Worm (Caenorhabditis elegans) whole organism, L2 larva: ENCODE results near the gene R08C7.1.
A peak's percentile ranks its signal among the peaks of the same experiment; 100 is the strongest.

Experiments used
- C34F6.9 ChIP-seq: fragments of 150-350 bp; optimal IDR thresholded peaks from 2 replicates; lab custom pipeline; 2014; ENCODE audit warnings: missing biosample characterization, missing genetic modification characterization
- ZK546.5 ChIP-seq: sonication (generic microtip); optimal IDR thresholded peaks from 2 replicates; lab custom pipeline; 2017; ENCODE audit warnings: missing biosample characterization, missing genetic modification characterization
- alr-1 ChIP-seq: fragments of 150-350 bp; optimal IDR thresholded peaks from 2 replicates; lab custom pipeline; 2014; ENCODE audit warnings: missing biosample characterization, missing genetic modification characterization
- aly-2 ChIP-seq: fragments of 150-350 bp; optimal IDR thresholded peaks from 2 replicates; lab custom pipeline; 2014; ENCODE audit warnings: missing biosample characterization, missing genetic modification characterization
- ama-1 ChIP-seq: fragments of 150-350 bp; optimal IDR thresholded peaks from 2 replicates; lab custom pipeline; 2018; ENCODE audit warnings: inconsistent platforms
- blmp-1 ChIP-seq: sonication (generic microtip); optimal IDR thresholded peaks from 2 replicates; lab custom pipeline; 2017; ENCODE audit warnings: missing genetic modification characterization, mild to moderate bottlenecking, missing compliant biosample characterization, antibody characterized with exemption, moderate library complexity; ENCODE audit not compliant: insufficient read depth
- ceh-16 ChIP-seq: fragments of 150-350 bp; optimal IDR thresholded peaks from 2 replicates; lab custom pipeline; 2014; ENCODE audit warnings: missing biosample characterization, missing genetic modification characterization
- ceh-82 ChIP-seq: fragments of 150-350 bp; optimal IDR thresholded peaks from 2 replicates; lab custom pipeline; 2014; ENCODE audit warnings: missing biosample characterization, missing genetic modification characterization
- egl-27 ChIP-seq: sonication (generic microtip); optimal IDR thresholded peaks from 3 replicates; lab custom pipeline; 2017; ENCODE audit warnings: missing biosample characterization, missing genetic modification reagents, missing genetic modification characterization
- fos-1 ChIP-seq: fragments of 150-350 bp; optimal IDR thresholded peaks from 2 replicates; lab custom pipeline; 2014; ENCODE audit warnings: missing biosample characterization, missing genetic modification characterization
- lin-39 ChIP-seq: fragments of 150-350 bp; optimal IDR thresholded peaks from 2 replicates; lab custom pipeline; 2014; ENCODE audit warnings: missing biosample characterization, missing genetic modification reagents, missing genetic modification characterization
- lsy-2 ChIP-seq, 2 experiments: fragments of 150-350 bp in 1 of 2; sonication (generic microtip) in 1 of 2; optimal IDR thresholded peaks; 2 replicates each; lab custom pipeline; 2014 to 2017; ENCODE audit warnings: missing biosample characterization in 2 of 2, missing genetic modification characterization in 2 of 2
- mab-5 ChIP-seq: fragments of 150-350 bp; optimal IDR thresholded peaks from 2 replicates; lab custom pipeline; 2014; ENCODE audit warnings: missing biosample characterization, missing genetic modification characterization
- mbf-1 ChIP-seq: sonication (generic microtip); optimal IDR thresholded peaks from 2 replicates; lab custom pipeline; 2017; ENCODE audit warnings: missing biosample characterization, missing genetic modification characterization
- mdl-1 ChIP-seq, 2 experiments: fragments of 150-350 bp in 1 of 2; sonication (generic microtip) in 1 of 2; optimal IDR thresholded peaks; 2 replicates each; lab custom pipeline; 2017; ENCODE audit warnings: missing biosample characterization in 2 of 2, missing genetic modification characterization in 2 of 2
- nhr-10 ChIP-seq: sonication (generic microtip); optimal IDR thresholded peaks from 2 replicates; lab custom pipeline; 2017; ENCODE audit warnings: missing biosample characterization, missing genetic modification characterization
- nhr-129 ChIP-seq: fragments of 150-350 bp; optimal IDR thresholded peaks from 2 replicates; lab custom pipeline; 2014; ENCODE audit warnings: missing biosample characterization, missing genetic modification characterization
- nhr-21 ChIP-seq: fragments of 150-350 bp; optimal IDR thresholded peaks from 2 replicates; lab custom pipeline; 2014; ENCODE audit warnings: missing biosample characterization, missing genetic modification characterization
- nhr-237 ChIP-seq: fragments of 150-350 bp; optimal IDR thresholded peaks from 2 replicates; lab custom pipeline; 2014; ENCODE audit warnings: missing biosample characterization, missing genetic modification characterization
- nhr-25 ChIP-seq: fragments of 150-350 bp; sonication (generic microtip); optimal IDR thresholded peaks from 3 replicates; lab custom pipeline; 2014; ENCODE audit warnings: missing biosample characterization, missing genetic modification characterization
- nhr-6 ChIP-seq: fragments of 150-350 bp; optimal IDR thresholded peaks from 2 replicates; lab custom pipeline; 2014; ENCODE audit warnings: missing biosample characterization, missing genetic modification characterization
- nhr-77 ChIP-seq: fragments of 150-350 bp; optimal IDR thresholded peaks from 2 replicates; lab custom pipeline; 2014; ENCODE audit warnings: missing biosample characterization, missing genetic modification characterization
- peb-1 ChIP-seq: fragments of 150-350 bp; optimal IDR thresholded peaks from 2 replicates; lab custom pipeline; 2014; ENCODE audit warnings: missing biosample characterization, missing genetic modification characterization
- sem-4 ChIP-seq: fragments of 150-350 bp; optimal IDR thresholded peaks from 2 replicates; lab custom pipeline; 2014; ENCODE audit warnings: missing biosample characterization, missing genetic modification reagents, missing genetic modification characterization
- sma-3 ChIP-seq: sonication (generic microtip); optimal IDR thresholded peaks from 2 replicates; lab custom pipeline; 2016; ENCODE audit warnings: missing genetic modification reagents, missing genetic modification characterization, missing compliant biosample characterization
- sma-9 ChIP-seq, 2 experiments: fragments of 150-350 bp in 1 of 2; sonication (generic microtip) in 1 of 2; optimal IDR thresholded peaks; 2 replicates each; lab custom pipeline; 2014 to 2016; ENCODE audit warnings: missing genetic modification characterization in 2 of 2, mild to moderate bottlenecking in 1 of 2, missing biosample characterization in 1 of 2, missing compliant biosample characterization in 1 of 2, missing genetic modification reagents in 1 of 2, moderate library complexity in 1 of 2
- snpc-4 ChIP-seq: fragments of 150-350 bp; optimal IDR thresholded peaks from 2 replicates; lab custom pipeline; 2014; ENCODE audit warnings: missing biosample characterization, missing genetic modification characterization
- unc-39 ChIP-seq: fragments of 150-350 bp; optimal IDR thresholded peaks from 2 replicates; lab custom pipeline; 2014; ENCODE audit warnings: missing biosample characterization, missing genetic modification characterization
- unc-55 ChIP-seq: fragments of 150-350 bp; sonication (generic microtip); optimal IDR thresholded peaks from 3 replicates; lab custom pipeline; 2014; ENCODE audit warnings: missing biosample characterization, missing genetic modification reagents, missing genetic modification characterization
- unc-62 ChIP-seq: fragments of 150-350 bp; optimal IDR thresholded peaks from 2 replicates; lab custom pipeline; 2014; ENCODE audit warnings: missing biosample characterization, missing genetic modification reagents, missing genetic modification characterization
- zag-1 ChIP-seq: fragments of 150-350 bp; optimal IDR thresholded peaks from 2 replicates; lab custom pipeline; 2014; ENCODE audit warnings: missing biosample characterization, missing genetic modification characterization
- ztf-1 ChIP-seq: fragments of 200-800 bp; sonication (Bioruptor generic); conservative IDR thresholded peaks from 2 replicates; pipeline ENCODE4 v1.3.6; 2022; ENCODE audit warnings: missing genetic modification characterization, missing compliant biosample characterization
- ztf-11 ChIP-seq: sonication (generic microtip); optimal IDR thresholded peaks from 2 replicates; lab custom pipeline; 2017; ENCODE audit warnings: missing biosample characterization, missing genetic modification characterization
- ztf-4 ChIP-seq: fragments of 150-350 bp; optimal IDR thresholded peaks from 2 replicates; lab custom pipeline; 2014; ENCODE audit warnings: missing biosample characterization, missing genetic modification characterization

Gene R08C7.1

DNA sequence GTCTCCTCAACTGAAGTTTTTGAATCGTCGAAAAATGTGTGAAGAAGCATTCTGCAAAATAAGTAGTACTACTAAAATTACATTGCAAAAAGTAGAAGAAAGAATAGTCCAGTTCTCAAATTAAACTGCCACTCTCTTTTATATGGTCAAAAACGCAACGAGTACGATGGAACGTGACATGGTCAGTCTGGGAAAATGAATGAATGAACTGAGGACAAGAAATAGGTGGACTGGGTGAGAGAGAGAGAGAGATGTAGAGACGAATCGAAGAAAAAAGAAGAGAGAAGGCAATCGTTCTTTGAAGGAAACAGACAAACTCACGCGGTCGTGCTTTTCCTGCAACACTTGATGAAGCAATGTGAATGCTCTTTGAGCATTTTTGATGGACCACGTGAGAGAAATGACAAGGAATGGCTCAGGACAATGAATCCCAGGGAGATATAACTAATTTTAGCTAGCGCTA lies 25.4 kb downstream of the R08C7.1 start, which contains the start of gene M01H9.3 (continued):
- TF ChIP-seq zag-1 (tag; lab: Kevin White, UChicago) (peak; percentile 1), aly-2 (tag; lab: Kevin White, UChicago) (no peak), ztf-11 (tag; lab: Kevin White, UChicago) (no peak), nhr-129 (tag; lab: Kevin White, UChicago) (peak; percentile 97), mdl-1 (tag; optimal IDR thresholded peaks at IDR 0.05; lab: Kevin White, UChicago) (peak in 1 of 2 experiments; percentile 68), unc-39 (no peak), nhr-21 (tag; lab: Kevin White, UChicago) (peak; percentile 20), ceh-82 (tag; lab: Kevin White, UChicago) (no peak)
- TF ChIP-seq, all 48 proteins: peak for 20

ce11 chrIV:4478612-4479011 lies 26.9 kb downstream of the R08C7.1 start:
- TF ChIP-seq lsy-2 (tag; optimal IDR thresholded peaks at IDR 0.05; lab: Kevin White, UChicago) (no peak), sma-9 (GFP tag; optimal IDR thresholded peaks at IDR 0.05; lab: Kevin White, UChicago) (peak; percentile 64), sma-9 (tag; optimal IDR thresholded peaks at IDR 0.05; lab: Kevin White, UChicago) (no peak)
- TF ChIP-seq, all 48 proteins: peak for 1

ce11 chrIV:4480027-4480426 lies 28.4 kb downstream of the R08C7.1 start, which contains the start of gene M01H9.10:
Gene M01H9.10, minus strand, starts transcription at chrIV:4480127.
- TF ChIP-seq nhr-10 (tag; lab: Kevin White, UChicago), result no peak
- no peak for TF ChIP-seq mbf-1 (tag; lab: Kevin White, UChicago)
- TF ChIP-seq ceh-82 (tag; lab: Kevin White, UChicago), result no peak
- no peak for TF ChIP-seq ceh-16
- no peak for TF ChIP-seq nhr-21 (tag; lab: Kevin White, UChicago)
- TF ChIP-seq fos-1 (tag; lab: Kevin White, UChicago), result no peak
- TF ChIP-seq nhr-237 (tag; lab: Kevin White, UChicago), result no peak
- no peak for TF ChIP-seq lin-39 (tag; lab: Kevin White, UChicago)
- TF ChIP-seq unc-55, result no peak
- TF ChIP-seq snpc-4 (tag; lab: Kevin White, UChicago), result no peak
- no peak for TF ChIP-seq nhr-6 (tag; lab: Kevin White, UChicago)
- TF ChIP-seq peb-1 (tag; lab: Kevin White, UChicago), result no peak
- no peak for TF ChIP-seq mab-5 (tag; lab: Kevin White, UChicago)
- TF ChIP-seq nhr-77 (tag; lab: Kevin White, UChicago), result no peak
- TF ChIP-seq aly-2 (tag; lab: Kevin White, UChicago), result no peak
- TF ChIP-seq ztf-11 (tag; lab: Kevin White, UChicago), result no peak
- TF ChIP-seq ztf-4 (tag; lab: Kevin White, UChicago), result no peak
- TF ChIP-seq, all 48 proteins: peak for 0

DNA sequence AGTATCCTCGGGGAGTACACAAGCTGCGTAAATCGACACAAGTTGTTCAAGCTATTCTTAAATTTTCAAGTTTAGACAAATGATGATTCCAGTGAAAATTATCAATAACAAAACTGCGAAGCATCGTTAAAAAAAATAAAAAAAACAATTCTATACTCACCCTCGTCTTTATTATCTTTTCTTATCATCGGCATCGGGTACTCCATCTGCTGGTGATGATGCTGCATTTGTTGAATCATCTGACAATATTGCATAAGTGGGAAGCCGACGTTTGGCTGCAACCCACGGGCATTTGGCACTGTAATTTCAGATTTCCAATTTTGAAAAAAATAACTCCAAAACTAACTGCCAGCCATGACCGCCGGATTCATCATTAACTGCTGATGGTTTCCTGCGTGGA lies 29.6 kb downstream of the R08C7.1 start:
- peak; percentile 59 for TF ChIP-seq fos-1 (tag; lab: Kevin White, UChicago)
- no peak for TF ChIP-seq blmp-1

ce11 chrIV:4482531-4482930 lies 30.9 kb downstream of the R08C7.1 start, which contains the start of gene M01H9.4:
Gene M01H9.4, minus strand, starts transcription at chrIV:4482909.
- TF ChIP-seq nhr-25 (tag; lab: Kevin White, UChicago) (no peak), sma-9 (GFP tag; optimal IDR thresholded peaks at IDR 0.05; lab: Kevin White, UChicago) (peak; percentile 49), sma-9 (tag; optimal IDR thresholded peaks at IDR 0.05; lab: Kevin White, UChicago) (no peak), fos-1 (tag; lab: Kevin White, UChicago) (peak; percentile 99)

DNA sequence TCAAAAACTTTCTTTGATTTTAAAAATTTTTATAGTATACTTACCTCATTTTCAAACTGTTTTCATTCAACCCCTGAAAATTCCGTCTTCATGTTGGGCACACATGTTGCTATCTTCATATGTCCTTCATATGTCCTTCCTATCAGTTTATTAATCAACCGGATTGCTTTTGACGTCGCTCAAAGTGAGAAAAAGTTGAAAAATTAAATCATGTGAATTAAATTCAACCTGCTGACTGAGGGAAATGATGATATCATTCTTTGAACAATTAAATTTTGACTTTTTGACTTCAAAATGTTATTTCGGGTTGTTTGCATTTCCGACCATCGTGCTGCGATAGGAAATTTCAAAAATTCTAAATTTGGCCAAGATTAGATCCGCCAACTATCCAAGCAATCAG lies 32.9 kb downstream of the R08C7.1 start:
- TF ChIP-seq sem-4 (tag; lab: Kevin White, UChicago), result no peak
- peak; percentile 19 for TF ChIP-seq fos-1 (tag; lab: Kevin White, UChicago)

- TF ChIP-seq ama-1 (lab: Kevin White, UChicago) (no peak), nhr-77 (tag; lab: Kevin White, UChicago) (no peak), sem-4 (tag; lab: Kevin White, UChicago) (no peak), ZK546.5 (tag; lab: Kevin White, UChicago) (no peak), zag-1 (tag; lab: Kevin White, UChicago) (no peak), ceh-16 (no peak), unc-55 (no peak), ztf-1 (GFP tag; lab: Robert Waterston, UW) (no peak), sma-3 (GFP tag; lab: Kevin White, UChicago) (no peak), C34F6.9 (tag; lab: Kevin White, UChicago) (no peak), nhr-21 (tag; lab: Kevin White, UChicago) (no peak), egl-27 (tag; lab: Kevin White, UChicago) (no peak), unc-62 (no peak), fos-1 (tag; lab: Kevin White, UChicago) (peak; percentile 53), sma-9 (GFP tag; optimal IDR thresholded peaks at IDR 0.05; lab: Kevin White, UChicago) (peak; percentile 36), sma-9 (tag; optimal IDR thresholded peaks at IDR 0.05; lab: Kevin White, UChicago) (no peak), alr-1 (tag; lab: Kevin White, UChicago) (no peak), peb-1 (tag; lab: Kevin White, UChicago) (no peak), nhr-6 (tag; lab: Kevin White, UChicago) (no peak)
These were observed 35.1 kb downstream of the R08C7.1 start, which contains the start of gene trx-3 for ce11 chrIV:4486738-4487137. Gene trx-3, plus strand, starts transcription at chrIV:4487028.
